Fruit fly (Drosophila melanogaster): ENCODE measurements around the gene aspr.

The aspr gene

DNA sequence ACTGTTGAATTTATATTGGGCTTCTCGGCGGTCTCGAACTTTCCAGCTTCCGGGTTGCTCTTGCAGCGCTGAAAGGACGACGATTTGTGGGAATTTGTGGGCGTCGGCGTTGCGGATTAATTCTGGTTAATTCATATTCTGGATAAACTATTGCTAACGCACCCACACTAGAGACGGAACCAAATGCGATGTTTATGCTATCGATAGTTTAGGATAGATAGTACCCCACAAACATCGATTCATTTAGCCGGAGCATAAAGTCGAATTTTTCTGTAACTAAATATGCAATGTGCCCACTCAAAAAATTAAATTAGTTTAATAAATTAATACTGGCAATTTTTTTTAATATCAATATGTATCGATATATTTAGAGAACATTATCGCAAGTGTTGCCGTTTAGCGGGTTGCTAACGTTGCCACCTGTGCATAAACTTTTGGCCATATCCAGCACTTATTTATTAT lies 11.8 kb downstream of the aspr start, which contains the start of gene Rab35 (continued):
- TF ChIP-seq hbn (GFP tag; IDR thresholded peaks at IDR 0.05; ENCODE audit: partially characterized antibody): peak; percentile 87
- no peak for TF ChIP-seq CG18599 (GFP tag; optimal IDR thresholded peaks at IDR 0.05)
- TF ChIP-seq Sin3A (optimal IDR thresholded peaks at IDR 0.05): peak; percentile 74
- no peak for TF ChIP-seq Hr3 (GFP tag; optimal IDR thresholded peaks at IDR 0.05)
- no peak for TF ChIP-seq croc (GFP tag; conservative IDR thresholded peaks at IDR 0.05)
- no peak for TF ChIP-seq tgo (GFP tag; IDR thresholded peaks at IDR 0.05)
- no peak for TF ChIP-seq maf-S (GFP tag; optimal IDR thresholded peaks at IDR 0.05)
- no peak for TF ChIP-seq CG6272 (GFP tag; IDR thresholded peaks at IDR 0.05)
- TF ChIP-seq tx (GFP tag; optimal IDR thresholded peaks at IDR 0.05): no peak
- TF ChIP-seq mirr (GFP tag; optimal IDR thresholded peaks at IDR 0.05): no peak
- TF ChIP-seq eve (GFP tag; optimal IDR thresholded peaks at IDR 0.05): no peak
- no peak for TF ChIP-seq usp (GFP tag; optimal IDR thresholded peaks at IDR 0.05)
- TF ChIP-seq Ets97D (GFP tag; optimal IDR thresholded peaks at IDR 0.05): peak; percentile 44
- peak; percentile 18 for TF ChIP-seq tin (GFP tag; optimal IDR thresholded peaks at IDR 0.05)
- no peak for TF ChIP-seq Drgx (GFP tag; IDR thresholded peaks at IDR 0.05)
- peak; percentile 92 for TF ChIP-seq CG34224 (GFP tag; IDR thresholded peaks at IDR 0.05; ENCODE audit: partially characterized antibody)
- no peak for TF ChIP-seq Lim3 (GFP tag; IDR thresholded peaks at IDR 0.05)
- TF ChIP-seq ham (GFP tag; IDR thresholded peaks at IDR 0.05): no peak
- TF ChIP-seq mld (GFP tag; IDR thresholded peaks at IDR 0.05; ENCODE audit: partially characterized antibody): peak; percentile 74; the same call in 2 of the 3 replicates
- peak; percentile 9; the same call in 1 of the 2 replicates for TF ChIP-seq slbo (GFP tag; IDR thresholded peaks at IDR 0.05)
- TF ChIP-seq Antp (GFP tag; optimal IDR thresholded peaks at IDR 0.05): no peak
- TF ChIP-seq sob (GFP tag; IDR thresholded peaks at IDR 0.05): peak; percentile 5; the same call in 1 of the 2 replicates
- TF ChIP-seq dmrt99B (tag; optimal IDR thresholded peaks at IDR 0.05): no peak
- TF ChIP-seq CG10147 (GFP tag; optimal IDR thresholded peaks at IDR 0.05): peak; percentile 24
- TF ChIP-seq BtbVII (GFP tag; optimal IDR thresholded peaks at IDR 0.05): no peak
- no peak for TF ChIP-seq Nf-YB (GFP tag; optimal IDR thresholded peaks at IDR 0.05)
- no peak for TF ChIP-seq Sox100B (GFP tag; optimal IDR thresholded peaks at IDR 0.05)
- peak; percentile 17 for TF ChIP-seq CG17829 (tag; optimal IDR thresholded peaks at IDR 0.05)
- no peak for TF ChIP-seq lov (optimal IDR thresholded peaks at IDR 0.05)
- no peak for TF ChIP-seq lov (GFP tag; IDR thresholded peaks at IDR 0.05)
- TF ChIP-seq CrebB (tag; optimal IDR thresholded peaks at IDR 0.05): no peak
- no peak for TF ChIP-seq ftz-f1 (GFP tag; optimal IDR thresholded peaks at IDR 0.05)
- no peak for TF ChIP-seq CG3163 (GFP tag; optimal IDR thresholded peaks at IDR 0.05)
- TF ChIP-seq dysf (GFP tag; IDR thresholded peaks at IDR 0.05): no peak
- no peak for TF ChIP-seq klu (GFP tag; IDR thresholded peaks at IDR 0.05)
- TF ChIP-seq CG11695 (GFP tag; IDR thresholded peaks at IDR 0.05): no peak
- no peak for TF ChIP-seq HmgD (GFP tag; optimal IDR thresholded peaks at IDR 0.05)
- no peak for TF ChIP-seq trh (GFP tag; optimal IDR thresholded peaks at IDR 0.05)
- no peak; the same call in 1 of the 2 replicates for TF ChIP-seq Ptx1 (GFP tag; IDR thresholded peaks at IDR 0.05)
- TF ChIP-seq HLHmδ (GFP tag; optimal IDR thresholded peaks at IDR 0.05): no peak
- 0 out of 3 replicates have a peak, but pooled peaks have one; percentile 30 for TF ChIP-seq zfh1 (GFP tag; IDR thresholded peaks at IDR 0.05)
- no peak for TF ChIP-seq HLH3B (GFP tag; IDR thresholded peaks at IDR 0.05)
- TF ChIP-seq HmgZ (tag; optimal IDR thresholded peaks at IDR 0.05): peak; percentile 40
- peak; percentile 37 for TF ChIP-seq CG2712 (tag; optimal IDR thresholded peaks at IDR 0.05)
- TF ChIP-seq abd-A (tag; optimal IDR thresholded peaks at IDR 0.05): no peak
- TF ChIP-seq CG32772 (GFP tag; IDR thresholded peaks at IDR 0.05): no peak
- no peak for TF ChIP-seq oc (tag; optimal IDR thresholded peaks at IDR 0.05)
- peak; percentile 68 for TF ChIP-seq cg (GFP tag; optimal IDR thresholded peaks at IDR 0.05)
- no peak for TF ChIP-seq lbe (GFP tag; optimal IDR thresholded peaks at IDR 0.05)
- no peak for TF ChIP-seq Hmr (GFP tag; optimal IDR thresholded peaks at IDR 0.05)
- TF ChIP-seq Poxn (GFP tag; IDR thresholded peaks at IDR 0.05): no peak
- no peak for TF ChIP-seq insv (GFP tag; optimal IDR thresholded peaks at IDR 0.05)
- TF ChIP-seq CG7271 (tag; optimal IDR thresholded peaks at IDR 0.05): no peak

All from whole organism, embryonic.